Fruit fly (Drosophila melanogaster): ENCODE results near the gene Pgant4.
A peak's percentile ranks its signal among the peaks of the same experiment; 100 is the strongest.

The Pgant4 gene

dm6 chr2L:3457007-3457406, 15.4 kb upstream of the Pgant4 start, which contains the start of the genes Cog3 and Sec5:
Gene Cog3 (minus strand): TSS chr2L:3457064.
Gene Sec5 (plus strand): TSS chr2L:3457302.
- no peak for TF ChIP-seq noc (tag; optimal IDR thresholded peaks at IDR 0.05)

- TF ChIP-seq noc (tag; optimal IDR thresholded peaks at IDR 0.05), result peak; percentile 60
These were observed 10.6 kb upstream of the Pgant4 start, which contains the start of gene CG3246 for dm6 chr2L:3461760-3462159. Gene CG3246 (minus strand): TSS chr2L:3461952.

- no peak for TF ChIP-seq noc (tag; optimal IDR thresholded peaks at IDR 0.05)
These were observed 7.0 kb upstream of the Pgant4 start for dm6 chr2L:3465426-3465825.

- TF ChIP-seq noc (tag; optimal IDR thresholded peaks at IDR 0.05), result no peak
These were observed 6.3 kb upstream of the Pgant4 start, which contains the start of the genes msl-2 and ND-PDSW for dm6 chr2L:3465918-3466727. Gene msl-2 (minus strand): TSS chr2L:3466112. Gene ND-PDSW (plus strand): TSS chr2L:3466157.

dm6 chr2L:3466846-3467245, 5.6 kb upstream of the Pgant4 start:
- no peak for TF ChIP-seq noc (tag; optimal IDR thresholded peaks at IDR 0.05)

- no peak for TF ChIP-seq noc (tag; optimal IDR thresholded peaks at IDR 0.05)
These were observed 2.5 kb upstream of the Pgant4 start, which contains the start of the genes Pif1 and CG31776 for dm6 chr2L:3469869-3470268. Gene Pif1 (minus strand): TSS chr2L:3470004. Gene CG31776 (plus strand): TSS chr2L:3470182.

- no peak for TF ChIP-seq noc (tag; optimal IDR thresholded peaks at IDR 0.05)
These were observed 2.8 kb downstream of the Pgant4 start for dm6 chr2L:3475168-3475567.

- TF ChIP-seq noc (tag; optimal IDR thresholded peaks at IDR 0.05), result peak; percentile 67
These were observed 3.5 kb downstream of the Pgant4 start for dm6 chr2L:3475948-3476347.

dm6 chr2L:3476399-3477056, 4.1 kb downstream of the Pgant4 start:
- TF ChIP-seq noc (tag; optimal IDR thresholded peaks at IDR 0.05), result no peak

- TF ChIP-seq noc (tag; optimal IDR thresholded peaks at IDR 0.05), result peak; percentile 62
These were observed 4.8 kb downstream of the Pgant4 start for dm6 chr2L:3477057-3477755.

dm6 chr2L:3478034-3478880, 5.9 kb downstream of the Pgant4 start, which contains the start of gene Thor:
Gene Thor (plus strand): TSS chr2L:3478434.
- peak; percentile 61 for TF ChIP-seq noc (tag; optimal IDR thresholded peaks at IDR 0.05)

- TF ChIP-seq noc (tag; optimal IDR thresholded peaks at IDR 0.05), result peak; percentile 35
These were observed 7.5 kb downstream of the Pgant4 start for dm6 chr2L:3479697-3480442.

- TF ChIP-seq noc (tag; optimal IDR thresholded peaks at IDR 0.05), result no peak
These were observed 8.0 kb downstream of the Pgant4 start for dm6 chr2L:3480443-3480839.

- no peak for TF ChIP-seq noc (tag; optimal IDR thresholded peaks at IDR 0.05)
These were observed 9.6 kb downstream of the Pgant4 start for dm6 chr2L:3482037-3482436.
